Fruit fly (Drosophila melanogaster) whole organism, embryonic: Measurements from ENCODE around the gene Nckx30C.

Source experiments
- CG10654 ChIP-seq: fragments of 200-800 bp; sonication (Bioruptor generic); optimal IDR thresholded peaks from 2 replicates; lab custom pipeline; 2016; ENCODE audit warnings: missing biosample characterization, missing genetic modification characterization
- CG11504 ChIP-seq: fragments of 200-800 bp; sonication (Bioruptor generic); optimal IDR thresholded peaks from 3 replicates; lab custom pipeline; 2019; ENCODE audit warnings: missing biosample characterization, mild to moderate bottlenecking, missing genetic modification characterization, moderate library complexity
- CG13424 ChIP-seq: fragments of 200-800 bp; sonication (Bioruptor generic); optimal IDR thresholded peaks from 2 replicates; lab custom pipeline; 2019; ENCODE audit warnings: missing biosample characterization, mild to moderate bottlenecking, missing genetic modification characterization, moderate library complexity
- CG17829 ChIP-seq: fragments of 200-800 bp; optimal IDR thresholded peaks from 2 replicates; lab custom pipeline; 2019; ENCODE audit warnings: missing biosample characterization, mild to moderate bottlenecking, missing genetic modification characterization, moderate library complexity
- CG18599 ChIP-seq: fragments of 200-800 bp; sonication (Bioruptor generic); optimal IDR thresholded peaks from 3 replicates; lab custom pipeline; 2017; ENCODE audit warnings: missing biosample characterization, missing genetic modification characterization, mild to moderate bottlenecking, moderate library complexity, missing genetic modification reagents
- CG2120 ChIP-seq: fragments of 200-800 bp; sonication (Bioruptor generic); optimal IDR thresholded peaks from 3 replicates; lab custom pipeline; 2016; ENCODE audit warnings: missing biosample characterization, missing genetic modification characterization
- CG2129 ChIP-seq: fragments of 200-800 bp; sonication (Bioruptor generic); IDR thresholded peaks from 2 replicates; pipeline ENCODE4 v1.3.6; 2022; ENCODE audit warnings: missing biosample characterization, missing genetic modification characterization; ENCODE audit not compliant: partially characterized antibody
- CG2678 ChIP-seq: fragments of 200-800 bp; sonication (Bioruptor generic); optimal IDR thresholded peaks from 3 replicates; lab custom pipeline; 2019; ENCODE audit warnings: missing biosample characterization, mild to moderate bottlenecking, missing genetic modification characterization, moderate library complexity
- CG3281 ChIP-seq: fragments of 200-800 bp; sonication (Bioruptor generic); optimal IDR thresholded peaks from 3 replicates; lab custom pipeline; 2017; ENCODE audit warnings: missing biosample characterization, mild to moderate bottlenecking, missing genetic modification characterization
- CG6765 ChIP-seq: fragments of 200-800 bp; sonication (Bioruptor generic); optimal IDR thresholded peaks from 3 replicates; lab custom pipeline; 2017; ENCODE audit warnings: missing biosample characterization, mild to moderate bottlenecking, missing genetic modification characterization
- CG7357 ChIP-seq: fragments of 200-800 bp; sonication (Bioruptor generic); IDR thresholded peaks from 3 replicates; pipeline ENCODE4 v1.3.6; 2022; ENCODE audit warnings: missing biosample characterization, missing genetic modification characterization
- CG7839 ChIP-seq: fragments of 200-800 bp; sonication (Bioruptor generic); optimal IDR thresholded peaks from 3 replicates; lab custom pipeline; 2018; ENCODE audit warnings: missing biosample characterization, mild to moderate bottlenecking, missing genetic modification characterization, moderate library complexity
- Chrac-16 ChIP-seq: fragments of 200-800 bp; sonication (Bioruptor generic); optimal IDR thresholded peaks from 3 replicates; lab custom pipeline; 2016; ENCODE audit warnings: missing biosample characterization, missing genetic modification characterization
- D19B ChIP-seq: fragments of 200-800 bp; sonication (Bioruptor generic); optimal IDR thresholded peaks from 2 replicates; lab custom pipeline; 2017; ENCODE audit warnings: missing biosample characterization, mild to moderate bottlenecking, missing genetic modification characterization
- Dad ChIP-seq: fragments of 200-800 bp; sonication (Bioruptor generic); optimal IDR thresholded peaks from 3 replicates; lab custom pipeline; 2016; ENCODE audit warnings: missing biosample characterization, missing genetic modification characterization
- E2f2 ChIP-seq: fragments of 200-800 bp; sonication (Bioruptor generic); IDR thresholded peaks from 2 replicates; pipeline ENCODE4 v1.3.6; 2022; ENCODE audit warnings: missing biosample characterization, missing genetic modification characterization
- Ets65A ChIP-seq: fragments of 200-800 bp; sonication (Bioruptor generic); peaks from one replicate; lab custom pipeline; 2016; ENCODE audit warnings: missing biosample characterization, missing genetic modification characterization
- Fer1 ChIP-seq: fragments of 200-800 bp; sonication (Bioruptor generic); optimal IDR thresholded peaks from 2 replicates; lab custom pipeline; 2017; ENCODE audit warnings: missing biosample characterization, mild to moderate bottlenecking, missing genetic modification characterization
- Hmr ChIP-seq: fragments of 200-800 bp; sonication (Bioruptor generic); optimal IDR thresholded peaks from 3 replicates; lab custom pipeline; 2017; ENCODE audit warnings: mild to moderate bottlenecking, missing biosample characterization, missing genetic modification reagents, missing genetic modification characterization
- Med ChIP-seq: fragments of 200-800 bp; sonication (Bioruptor generic); peaks from one replicate; lab custom pipeline; 2016; ENCODE audit warnings: missing biosample characterization, missing genetic modification characterization, mild to moderate bottlenecking, inconsistent platforms, moderate library complexity
- Myb ChIP-seq: fragments of 200-800 bp; sonication (Bioruptor generic); optimal IDR thresholded peaks from 2 replicates; lab custom pipeline; 2016; ENCODE audit warnings: missing biosample characterization, missing genetic modification characterization
- Pdp1 ChIP-seq, 2 experiments: fragments of 200-800 bp; sonication (Bioruptor generic); optimal IDR thresholded peaks; 3 replicates each; lab custom pipeline; 2016; ENCODE audit warnings: missing biosample characterization in 2 of 2, missing genetic modification characterization in 2 of 2, mild to moderate bottlenecking in 1 of 2, moderate library complexity in 1 of 2
- abd-A ChIP-seq: fragments of 200-800 bp; sonication (Bioruptor generic); optimal IDR thresholded peaks from 3 replicates; lab custom pipeline; 2019; ENCODE audit warnings: missing biosample characterization, mild to moderate bottlenecking, missing genetic modification characterization, moderate library complexity
- caup ChIP-seq: fragments of 200-800 bp; sonication (Bioruptor generic); optimal IDR thresholded peaks from 3 replicates; lab custom pipeline; 2017; ENCODE audit warnings: missing biosample characterization, mild to moderate bottlenecking, missing genetic modification characterization, moderate library complexity; ENCODE audit not compliant: severe bottlenecking
- cg ChIP-seq: fragments of 200-800 bp; sonication (Bioruptor generic); optimal IDR thresholded peaks from 3 replicates; lab custom pipeline; 2019; ENCODE audit warnings: missing biosample characterization, mild to moderate bottlenecking, missing genetic modification characterization, moderate library complexity
- crol ChIP-seq: fragments of 200-800 bp; sonication (Bioruptor generic); IDR thresholded peaks from 2 replicates; pipeline ENCODE4 v1.3.6; 2022; ENCODE audit warnings: missing biosample characterization, missing genetic modification characterization
- crp ChIP-seq, 2 experiments: fragments of 200-800 bp; sonication (Bioruptor generic); optimal IDR thresholded peaks; 2 replicates in 1 of 2; 3 replicates in 1 of 2; lab custom pipeline; 2017; ENCODE audit warnings: missing biosample characterization in 2 of 2, missing genetic modification characterization in 2 of 2, mild to moderate bottlenecking in 1 of 2, moderate library complexity in 1 of 2
- dmrt99B ChIP-seq: fragments of 200-800 bp; sonication (Bioruptor generic); optimal IDR thresholded peaks from 2 replicates; lab custom pipeline; 2018; ENCODE audit warnings: missing biosample characterization, mild to moderate bottlenecking, missing genetic modification characterization, moderate library complexity
- gem ChIP-seq: fragments of 200-800 bp; sonication (Bioruptor generic); optimal IDR thresholded peaks from 2 replicates; lab custom pipeline; 2019; ENCODE audit warnings: missing biosample characterization, mild to moderate bottlenecking, missing genetic modification characterization, moderate library complexity
- grau ChIP-seq: fragments of 200-800 bp; optimal IDR thresholded peaks from 3 replicates; lab custom pipeline; 2019; ENCODE audit warnings: missing biosample characterization, mild to moderate bottlenecking, missing genetic modification characterization, moderate library complexity
- lab ChIP-seq: fragments of 200-800 bp; sonication (Bioruptor generic); optimal IDR thresholded peaks from 3 replicates; lab custom pipeline; 2017; ENCODE audit warnings: missing biosample characterization, missing genetic modification characterization, mild to moderate bottlenecking, moderate library complexity, missing genetic modification reagents
- lilli ChIP-seq: fragments of 200-800 bp; sonication (Bioruptor generic); optimal IDR thresholded peaks from 3 replicates; lab custom pipeline; 2016; ENCODE audit warnings: missing biosample characterization, missing genetic modification characterization
- onecut ChIP-seq: fragments of 200-800 bp; sonication (Bioruptor generic); IDR thresholded peaks from 2 replicates; pipeline ENCODE4 v1.3.6; 2022; ENCODE audit warnings: missing biosample characterization, missing genetic modification characterization
- row ChIP-seq: fragments of 200-800 bp; sonication (Bioruptor generic); IDR thresholded peaks from 3 replicates; pipeline ENCODE4 v1.3.6; 2022; ENCODE audit warnings: missing biosample characterization, missing genetic modification characterization
- sc ChIP-seq, 3 experiments: fragments of >200 bp in 2 of 3; fragments of 200-800 bp in 1 of 3; sonication (Bioruptor generic) in 1 of 3; optimal IDR thresholded peaks; 2 replicates in 2 of 3; 3 replicates in 1 of 3; lab custom pipeline; 2017; ENCODE audit warnings: mild to moderate bottlenecking in 1 of 3, missing biosample characterization in 1 of 3, missing genetic modification characterization in 1 of 3, missing genetic modification reagents in 1 of 3
- scrt ChIP-seq: fragments of 200-800 bp; sonication (Bioruptor generic); optimal IDR thresholded peaks from 2 replicates; lab custom pipeline; 2018; ENCODE audit warnings: missing biosample characterization, mild to moderate bottlenecking, missing genetic modification characterization, moderate library complexity
- shn ChIP-seq: fragments of 200-800 bp; sonication (Bioruptor generic); optimal IDR thresholded peaks from 3 replicates; lab custom pipeline; 2016; ENCODE audit warnings: missing biosample characterization, missing genetic modification characterization
- so ChIP-seq: fragments of 200-800 bp; sonication (Bioruptor generic); IDR thresholded peaks from 3 replicates; pipeline ENCODE4 v1.3.6; 2022; ENCODE audit warnings: missing biosample characterization, missing genetic modification characterization
- sqz ChIP-seq: fragments of 200-800 bp; sonication (Bioruptor generic); optimal IDR thresholded peaks from 3 replicates; lab custom pipeline; 2018; ENCODE audit warnings: missing biosample characterization, mild to moderate bottlenecking, missing genetic modification characterization
- vnd ChIP-seq: fragments of 200-800 bp; sonication (Bioruptor generic); IDR thresholded peaks from 3 replicates; pipeline ENCODE4 v1.3.6; 2022; ENCODE audit warnings: missing biosample characterization, missing genetic modification characterization; ENCODE audit not compliant: partially characterized antibody
- z ChIP-seq: fragments of 200-800 bp; sonication (Bioruptor generic); IDR thresholded peaks from 3 replicates; pipeline ENCODE4 v1.3.6; 2022; ENCODE audit warnings: missing biosample characterization, missing genetic modification characterization
- zf30C ChIP-seq: fragments of 200-800 bp; sonication (Bioruptor generic); optimal IDR thresholded peaks from 3 replicates; lab custom pipeline; 2018; ENCODE audit warnings: missing biosample characterization, mild to moderate bottlenecking, missing genetic modification characterization

The Nckx30C gene

DNA sequence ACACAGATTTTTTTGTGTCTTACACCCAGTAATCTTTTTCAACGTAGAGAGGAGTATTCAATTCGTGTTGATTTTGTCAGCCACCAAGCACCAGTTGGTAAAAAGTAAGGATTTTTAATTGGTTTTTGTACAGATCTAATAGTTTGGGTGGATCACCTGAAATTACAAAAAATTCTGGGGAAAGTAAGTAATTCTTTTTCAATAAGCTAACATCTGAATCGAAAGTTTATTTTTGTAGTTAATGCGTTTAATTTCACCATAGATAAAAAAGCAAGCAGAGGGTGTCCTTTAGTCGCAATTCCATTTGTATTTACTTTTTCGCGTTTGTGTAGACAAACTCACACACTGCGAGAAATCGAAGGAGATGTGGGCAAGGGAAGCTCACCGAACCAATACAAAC lies 8.5 kb upstream of the Nckx30C start:
- TF ChIP-seq grau (tag; lab: Kevin White, UChicago) = peak; percentile 2
- TF ChIP-seq crol (GFP tag; lab: Robert Waterston, UW) = 0 out of 2 replicates have a peak, but pooled peaks have one; percentile 2
- TF ChIP-seq CG3281 (GFP tag; lab: Kevin White, UChicago) = peak; percentile 16
- TF ChIP-seq CG18599 (GFP tag; lab: Kevin White, UChicago) = peak; percentile 56
- peak; percentile 29 for TF ChIP-seq CG7839
- no peak for TF ChIP-seq sc (optimal IDR thresholded peaks at IDR 0.05; lab: Kevin White, UChicago)
- TF ChIP-seq sc (GFP tag; optimal IDR thresholded peaks at IDR 0.05; lab: Kevin White, UChicago) = no peak
- TF ChIP-seq D19B = peak; percentile 32
- TF ChIP-seq CG2120 (GFP tag; lab: Kevin White, UChicago) = peak; percentile 32
- TF ChIP-seq row (GFP tag; lab: Robert Waterston, UW) = peak; percentile 60
- peak; percentile 19 for TF ChIP-seq sqz (GFP tag; lab: Kevin White, UChicago)
- TF ChIP-seq gem (tag; lab: Kevin White, UChicago) = peak; percentile 15
- peak; percentile 24 for TF ChIP-seq scrt (GFP tag; lab: Kevin White, UChicago)
- peak; percentile 43 for TF ChIP-seq CG2678
- TF ChIP-seq z (GFP tag; lab: Robert Waterston, UW) = no peak
- TF ChIP-seq zf30C (GFP tag; lab: Kevin White, UChicago) = peak; percentile 25
- peak; percentile 38 for TF ChIP-seq Fer1 (GFP tag; lab: Kevin White, UChicago)
- no peak for TF ChIP-seq E2f2
- peak; percentile 20 for TF ChIP-seq Hmr (GFP tag; lab: Kevin White, UChicago)
- TF ChIP-seq crp (GFP tag; optimal IDR thresholded peaks at IDR 0.05; lab: Kevin White, UChicago) = no peak
- no peak for TF ChIP-seq vnd (GFP tag; lab: Robert Waterston, UW)
- TF ChIP-seq Myb = peak; percentile 11
- TF ChIP-seq CG10654 (GFP tag; lab: Kevin White, UChicago) = no peak
- TF ChIP-seq lab (GFP tag; lab: Kevin White, UChicago) = peak; percentile 13
- peak; percentile 13 for TF ChIP-seq lilli (GFP tag; lab: Kevin White, UChicago)
- peak; percentile 37 for TF ChIP-seq Med (GFP tag; lab: Kevin White, UChicago)
- TF ChIP-seq caup (GFP tag; lab: Kevin White, UChicago) = peak; percentile 5
- TF ChIP-seq dmrt99B (tag; lab: Kevin White, UChicago) = peak; percentile 20
- peak; percentile 23 for TF ChIP-seq CG11504 (tag; lab: Kevin White, UChicago)

DNA sequence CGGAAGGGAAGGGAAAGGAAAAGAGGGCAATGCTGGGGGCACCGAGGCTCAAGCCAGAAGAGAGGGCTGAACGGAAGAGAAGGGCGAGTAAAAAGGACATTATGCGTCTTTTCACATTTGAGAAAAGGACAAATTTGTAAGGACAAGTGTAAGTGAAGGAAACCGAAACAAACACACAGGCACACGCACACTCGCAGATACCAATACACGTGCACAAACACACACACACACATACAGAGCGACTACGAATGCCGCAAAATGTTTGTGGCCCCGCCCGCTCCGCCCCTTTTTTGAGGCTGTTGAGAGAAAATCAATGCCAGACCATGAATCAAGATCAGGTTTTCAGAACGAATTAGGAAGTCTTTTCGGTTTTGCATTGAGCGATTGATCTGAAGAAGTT lies 7.1 kb upstream of the Nckx30C start:
- TF ChIP-seq abd-A (tag; lab: Kevin White, UChicago) (peak; percentile 34), CG17829 (no peak), CG7357 (GFP tag; lab: Robert Waterston, UW) (no peak), Ets65A (peak; percentile 51), onecut (GFP tag; lab: Robert Waterston, UW) (peak; percentile 13; the same call in 1 of the 2 replicates), shn (no peak), Dad (no peak), crol (GFP tag; lab: Robert Waterston, UW) (peak; percentile 67), Pdp1 (GFP tag; optimal IDR thresholded peaks at IDR 0.05; lab: Kevin White, UChicago) (no peak), Chrac-16 (GFP tag; lab: Kevin White, UChicago) (no peak), cg (GFP tag; lab: Kevin White, UChicago) (peak; percentile 9), CG6765 (GFP tag; lab: Kevin White, UChicago) (no peak), CG2129 (GFP tag; lab: Robert Waterston, UW) (no peak), CG13424 (tag; lab: Kevin White, UChicago) (no peak), so (GFP tag; lab: Robert Waterston, UW) (no peak)
- TF ChIP-seq, all 482 proteins: peak for 5
